Worm (Caenorhabditis elegans) whole organism, L4 larva: ENCODE data around the gene ZK892.6.

Experiments used
- F26F4.8 ChIP-seq: fragments of 200-800 bp; sonication (Bioruptor generic); conservative IDR thresholded peaks from 2 replicates; pipeline ENCODE4 v1.3.6; 2022; ENCODE audit warnings: missing genetic modification characterization, missing compliant biosample characterization
- F37D6.2 ChIP-seq: sonication (generic microtip); optimal IDR thresholded peaks from 2 replicates; lab custom pipeline; 2016; ENCODE audit warnings: mild to moderate bottlenecking, missing genetic modification characterization, missing compliant biosample characterization
- F44E2.7 ChIP-seq: fragments of 200-800 bp; sonication (Bioruptor generic); IDR thresholded peaks from 2 replicates; pipeline ENCODE4 v2.1.2; 2022; ENCODE audit warnings: missing genetic modification characterization, missing compliant biosample characterization
- R02D3.7 ChIP-seq: fragments of 150-350 bp; sonication (generic microtip); optimal IDR thresholded peaks from 3 replicates; lab custom pipeline; 2014; ENCODE audit warnings: missing biosample characterization, missing genetic modification characterization
- T20F7.1 ChIP-seq: fragments of 200-800 bp; sonication (Bioruptor generic); optimal IDR thresholded peaks from 2 replicates; lab custom pipeline; 2018; ENCODE audit warnings: mild to moderate bottlenecking, missing genetic modification characterization, missing compliant biosample characterization
- T26A8.4 ChIP-seq: fragments of 200-800 bp; sonication (Bioruptor generic); IDR thresholded peaks from 2 replicates; pipeline ENCODE4 v1.3.6; 2022; ENCODE audit warnings: missing genetic modification characterization, missing compliant biosample characterization
- Y48G9A.11 ChIP-seq: fragments of 200-800 bp; sonication (Bioruptor generic); IDR thresholded peaks from 2 replicates; pipeline ENCODE4 v1.3.6; 2022; ENCODE audit warnings: missing genetic modification reagents, missing genetic modification characterization, missing compliant biosample characterization
- Y5F2A.4 ChIP-seq: fragments of 200-800 bp; sonication (Bioruptor generic); optimal IDR thresholded peaks from 2 replicates; lab custom pipeline; 2018; ENCODE audit warnings: mild to moderate bottlenecking, missing genetic modification characterization, missing compliant biosample characterization
- ZK337.2 ChIP-seq: fragments of 200-800 bp; sonication (Bioruptor generic); IDR thresholded peaks from 2 replicates; pipeline ENCODE4 v1.3.6; 2022; ENCODE audit warnings: missing genetic modification reagents, missing genetic modification characterization, missing compliant biosample characterization
- aha-1 ChIP-seq: fragments of 150-350 bp; peaks from one replicate; lab custom pipeline; 2014; ENCODE audit warnings: missing biosample characterization, missing genetic modification characterization
- aly-2 ChIP-seq: sonication (generic microtip); optimal IDR thresholded peaks from 2 replicates; lab custom pipeline; 2018; ENCODE audit warnings: missing biosample characterization, missing genetic modification characterization
- ama-1 ChIP-seq: fragments of 150-350 bp; optimal IDR thresholded peaks from 2 replicates; lab custom pipeline; 2014; ENCODE audit warnings: inconsistent platforms, mixed read lengths
- ceh-62 ChIP-seq: sonication (generic microtip); optimal IDR thresholded peaks from 2 replicates; lab custom pipeline; 2017; ENCODE audit warnings: missing biosample characterization, missing genetic modification characterization
- ceh-82 ChIP-seq: sonication (generic microtip); optimal IDR thresholded peaks from 2 replicates; lab custom pipeline; 2017; ENCODE audit warnings: missing biosample characterization, missing genetic modification characterization
- ces-1 ChIP-seq: fragments of 150-350 bp; sonication (generic microtip); optimal IDR thresholded peaks from 4 replicates; lab custom pipeline; 2014; ENCODE audit warnings: missing biosample characterization, missing genetic modification reagents, missing genetic modification characterization
- daf-12 ChIP-seq: fragments of 150-350 bp; optimal IDR thresholded peaks from 2 replicates; lab custom pipeline; 2014; ENCODE audit warnings: missing biosample characterization, missing genetic modification reagents, missing genetic modification characterization
- daf-19 ChIP-seq: fragments of 200-800 bp; sonication (Bioruptor generic); conservative IDR thresholded peaks from 2 replicates; pipeline ENCODE4 v1.3.6; 2022; ENCODE audit warnings: missing genetic modification characterization, missing compliant biosample characterization
- dmd-6 ChIP-seq: fragments of 200-800 bp; sonication (Bioruptor generic); IDR thresholded peaks from 2 replicates; pipeline ENCODE4 v1.3.6; 2022; ENCODE audit warnings: missing genetic modification reagents, missing genetic modification characterization, missing compliant biosample characterization
- dmd-8 ChIP-seq: fragments of 200-800 bp; sonication (Bioruptor generic); IDR thresholded peaks from 2 replicates; pipeline ENCODE4 v1.3.6; 2022; ENCODE audit warnings: missing genetic modification characterization, missing compliant biosample characterization
- egl-27 ChIP-seq: sonication (generic microtip); optimal IDR thresholded peaks from 3 replicates; lab custom pipeline; 2017; ENCODE audit warnings: missing biosample characterization, missing genetic modification reagents, missing genetic modification characterization
- egl-43 ChIP-seq: fragments of 200-800 bp; sonication (Bioruptor generic); IDR thresholded peaks from 2 replicates; pipeline ENCODE4 v1.3.6; 2022; ENCODE audit warnings: missing genetic modification reagents, missing genetic modification characterization, missing compliant biosample characterization
- fkh-10 ChIP-seq: fragments of 150-350 bp; optimal IDR thresholded peaks from 2 replicates; lab custom pipeline; 2014; ENCODE audit warnings: missing biosample characterization, missing genetic modification reagents, missing genetic modification characterization
- fos-1 ChIP-seq: fragments of 150-350 bp; optimal IDR thresholded peaks from 2 replicates; lab custom pipeline; 2014; ENCODE audit warnings: missing biosample characterization, missing genetic modification characterization
- hif-1 ChIP-seq, 2 experiments: sonication (generic microtip); optimal IDR thresholded peaks; 2 replicates each; lab custom pipeline; 2016 to 2017; ENCODE audit warnings: missing compliant biosample characterization in 2 of 2, missing genetic modification characterization in 2 of 2, missing genetic modification reagents in 2 of 2, missing genotype in 2 of 2, mild to moderate bottlenecking in 1 of 2
- hlh-11 ChIP-seq: fragments of 200-800 bp; sonication (Bioruptor generic); optimal IDR thresholded peaks from 2 replicates; lab custom pipeline; 2018; ENCODE audit warnings: mild to moderate bottlenecking, missing genetic modification characterization, missing compliant biosample characterization
- lin-1 ChIP-seq: fragments of 200-800 bp; sonication (Bioruptor generic); IDR thresholded peaks from 2 replicates; pipeline ENCODE4 v1.3.6; 2022; ENCODE audit warnings: missing genetic modification reagents, missing genetic modification characterization, missing compliant biosample characterization
- lin-29 ChIP-seq: fragments of 200-800 bp; sonication (Bioruptor generic); IDR thresholded peaks from 2 replicates; pipeline ENCODE4 v1.3.6; 2022; ENCODE audit warnings: missing genetic modification reagents, missing genetic modification characterization, missing compliant biosample characterization
- lir-3 ChIP-seq: sonication (generic microtip); optimal IDR thresholded peaks from 2 replicates; lab custom pipeline; 2016; ENCODE audit warnings: mild to moderate bottlenecking, missing genetic modification characterization, missing compliant biosample characterization
- lsy-2 ChIP-seq, 2 experiments: fragments of 150-350 bp in 1 of 2; sonication (generic microtip) in 1 of 2; optimal IDR thresholded peaks; 2 replicates each; lab custom pipeline; 2014 to 2017; ENCODE audit warnings: missing biosample characterization in 2 of 2, missing genetic modification characterization in 2 of 2
- mdl-1 ChIP-seq, 2 experiments: fragments of 150-350 bp in 1 of 2; sonication (generic microtip) in 1 of 2; optimal IDR thresholded peaks; 2 replicates each; lab custom pipeline; 2014 to 2017; ENCODE audit warnings: missing biosample characterization in 2 of 2, missing genetic modification characterization in 2 of 2
- mep-1 ChIP-seq: fragments of 150-350 bp; sonication (generic microtip); optimal IDR thresholded peaks from 3 replicates; lab custom pipeline; 2014; ENCODE audit warnings: missing biosample characterization, missing genetic modification characterization
- mes-2 ChIP-seq: sonication (generic microtip); optimal IDR thresholded peaks from 2 replicates; lab custom pipeline; 2016; ENCODE audit warnings: missing genotype, mild to moderate bottlenecking, missing genetic modification characterization, missing compliant biosample characterization; ENCODE audit not compliant: poor library complexity, severe bottlenecking
- mxl-3 ChIP-seq: fragments of 200-800 bp; sonication (Bioruptor generic); optimal IDR thresholded peaks from 2 replicates; lab custom pipeline; 2018; ENCODE audit warnings: mild to moderate bottlenecking, missing genetic modification characterization, missing compliant biosample characterization
- nhr-102 ChIP-seq: sonication (generic microtip); optimal IDR thresholded peaks from 2 replicates; lab custom pipeline; 2016; ENCODE audit warnings: mild to moderate bottlenecking, missing genetic modification characterization, moderate library complexity, missing compliant biosample characterization
- nhr-11 ChIP-seq: fragments of 150-350 bp; optimal IDR thresholded peaks from 2 replicates; lab custom pipeline; 2014; ENCODE audit warnings: missing biosample characterization, missing genetic modification characterization
- nhr-237 ChIP-seq: sonication (generic microtip); optimal IDR thresholded peaks from 2 replicates; lab custom pipeline; 2017; ENCODE audit warnings: missing biosample characterization, missing genetic modification characterization
- nhr-28 ChIP-seq: fragments of 150-350 bp; optimal IDR thresholded peaks from 2 replicates; lab custom pipeline; 2014; ENCODE audit warnings: missing biosample characterization, missing genetic modification characterization
- nhr-41 ChIP-seq: fragments of 200-800 bp; sonication (Bioruptor generic); IDR thresholded peaks from 2 replicates; pipeline ENCODE4 v1.3.6; 2022; ENCODE audit warnings: missing genetic modification reagents, missing genetic modification characterization, missing compliant biosample characterization
- nhr-42 ChIP-seq: fragments of 200-800 bp; sonication (Bioruptor generic); IDR thresholded peaks from 2 replicates; pipeline ENCODE4 v1.3.6; 2022; ENCODE audit warnings: missing genetic modification characterization, missing compliant biosample characterization
- nhr-48 ChIP-seq: sonication (generic microtip); optimal IDR thresholded peaks from 2 replicates; lab custom pipeline; 2016; ENCODE audit warnings: mild to moderate bottlenecking, missing genetic modification characterization, missing compliant biosample characterization
- nhr-6 ChIP-seq: fragments of 150-350 bp; optimal IDR thresholded peaks from 2 replicates; lab custom pipeline; 2014; ENCODE audit warnings: missing biosample characterization, missing genetic modification characterization
- php-3 ChIP-seq: fragments of 200-800 bp; sonication (Bioruptor generic); IDR thresholded peaks from 2 replicates; pipeline ENCODE4 v1.3.6; 2022; ENCODE audit warnings: missing genetic modification reagents, missing genetic modification characterization, missing compliant biosample characterization
- rbr-2 ChIP-seq: sonication (generic microtip); optimal IDR thresholded peaks from 2 replicates; lab custom pipeline; 2016; ENCODE audit warnings: missing genotype, missing genetic modification characterization, missing compliant biosample characterization
- skn-1 ChIP-seq: fragments of 150-350 bp; optimal IDR thresholded peaks from 2 replicates; lab custom pipeline; 2014; ENCODE audit warnings: missing biosample characterization, missing genetic modification characterization
- snpc-1.2 ChIP-seq: fragments of 200-800 bp; sonication (Bioruptor generic); IDR thresholded peaks from 2 replicates; pipeline ENCODE4 v1.3.6; 2022; ENCODE audit warnings: missing genetic modification reagents, missing genetic modification characterization, missing compliant biosample characterization
- snpc-4 ChIP-seq: fragments of 150-350 bp; optimal IDR thresholded peaks from 2 replicates; lab custom pipeline; 2014; ENCODE audit warnings: missing biosample characterization, missing genetic modification characterization
- spr-3 ChIP-seq: fragments of 200-800 bp; sonication (Bioruptor generic); optimal IDR thresholded peaks from 2 replicates; lab custom pipeline; 2018; ENCODE audit warnings: mild to moderate bottlenecking, missing genetic modification characterization, missing compliant biosample characterization
- tag-97 ChIP-seq: fragments of 200-800 bp; sonication (Bioruptor generic); IDR thresholded peaks from 2 replicates; pipeline ENCODE4 v1.3.6; 2022; ENCODE audit warnings: missing genetic modification characterization, missing compliant biosample characterization
- unc-62 ChIP-seq, 3 experiments: fragments of 150-350 bp in 1 of 3; sonication (generic microtip); optimal IDR thresholded peaks in 2 of 3; peaks in 1 of 3; 1 replicate in 1 of 3; 2 replicates in 2 of 3; lab custom pipeline; 2014 to 2017; ENCODE audit warnings: missing biosample characterization in 3 of 3, missing genetic modification characterization in 3 of 3, missing genetic modification reagents in 3 of 3, missing genotype in 1 of 3
- vab-7 ChIP-seq: fragments of 200-800 bp; sonication (Bioruptor generic); IDR thresholded peaks from 2 replicates; pipeline ENCODE4 v1.3.6; 2022; ENCODE audit warnings: missing genetic modification reagents, missing genetic modification characterization, missing compliant biosample characterization
- zfp-2 ChIP-seq: sonication (generic microtip); optimal IDR thresholded peaks from 2 replicates; lab custom pipeline; 2016; ENCODE audit warnings: mild to moderate bottlenecking, missing genetic modification characterization, missing compliant biosample characterization
- zfp-3 ChIP-seq: fragments of 200-800 bp; sonication (Bioruptor generic); conservative IDR thresholded peaks from 2 replicates; pipeline ENCODE4 v1.3.6; 2022; ENCODE audit warnings: missing genetic modification reagents, missing genetic modification characterization, missing compliant biosample characterization
- zip-11 ChIP-seq: fragments of 200-800 bp; sonication (Bioruptor generic); IDR thresholded peaks from 2 replicates; pipeline ENCODE4 v1.3.6; 2022; ENCODE audit warnings: missing genetic modification characterization, missing compliant biosample characterization

ZK892.6 gene

DNA sequence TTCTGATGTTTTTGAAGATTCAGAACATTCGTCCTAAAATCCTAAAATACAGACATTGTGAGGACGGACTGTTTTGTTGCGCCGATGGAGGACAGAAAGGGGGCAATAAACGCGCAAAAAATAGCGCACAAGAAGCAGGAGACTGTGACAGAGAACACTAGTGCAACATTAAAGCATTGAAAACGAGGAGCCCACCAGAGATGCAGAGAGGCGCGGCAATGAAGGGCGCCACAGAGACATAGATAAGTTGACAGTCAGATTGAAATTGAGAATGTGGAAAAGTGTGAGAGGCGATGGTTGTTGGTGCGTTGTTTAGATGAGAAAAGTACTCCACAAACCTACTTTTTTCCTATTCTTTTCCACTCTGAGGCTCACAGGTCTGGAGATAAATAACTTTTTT is 5.0 kb downstream of the ZK892.6 start, which contains the start of gene aakg-5 (continued):
- no peak for TF ChIP-seq lin-29 (GFP tag; lab: Robert Waterston, UW)
- peak in 1 of 2 experiments; percentile 93 for TF ChIP-seq unc-62 (GFP tag; optimal IDR thresholded peaks at IDR 0.05 in 1 of 2; lab: Kevin White, UChicago)
- TF ChIP-seq unc-62 (tag; optimal IDR thresholded peaks at IDR 0.05; lab: Kevin White, UChicago) = no peak
- TF ChIP-seq tag-97 = no peak
- TF ChIP-seq T26A8.4 (GFP tag; lab: Robert Waterston, UW) = peak; percentile 55
- TF ChIP-seq egl-27 = no peak
- peak; percentile 84 for TF ChIP-seq nhr-48
- TF ChIP-seq hlh-11 (tag; lab: Kevin White, UChicago) = peak; percentile 95
- no peak for TF ChIP-seq aly-2 (tag; lab: Kevin White, UChicago)
- no peak for TF ChIP-seq fos-1
- no peak for TF ChIP-seq snpc-4 (tag; lab: Kevin White, UChicago)
- no peak for TF ChIP-seq vab-7 (GFP tag; lab: Robert Waterston, UW)
- peak; percentile 96 for TF ChIP-seq nhr-11 (tag; lab: Kevin White, UChicago)
- 0 out of 2 replicates have a peak, but pooled peaks have one; percentile 28 for TF ChIP-seq nhr-41 (GFP tag; lab: Robert Waterston, UW)
- no peak for TF ChIP-seq R02D3.7 (tag; lab: Kevin White, UChicago)
- no peak for TF ChIP-seq ceh-82 (tag; lab: Kevin White, UChicago)
- TF ChIP-seq mdl-1 (tag; optimal IDR thresholded peaks at IDR 0.05; lab: Kevin White, UChicago) = peak; percentile 5 to 79
- peak; percentile 86 for TF ChIP-seq nhr-28 (tag; lab: Kevin White, UChicago)
- no peak for TF ChIP-seq daf-12 (tag; lab: Kevin White, UChicago)
- TF ChIP-seq ZK337.2 (GFP tag; lab: Robert Waterston, UW) = no peak
- TF ChIP-seq nhr-102 = no peak
- no peak for TF ChIP-seq ama-1 (lab: Kevin White, UChicago)
- no peak for TF ChIP-seq skn-1 (tag; lab: Kevin White, UChicago)
- no peak for TF ChIP-seq F44E2.7 (GFP tag; lab: Robert Waterston, UW)
- TF ChIP-seq nhr-42 (GFP tag; lab: Robert Waterston, UW) = no peak
- peak; percentile 25 to 82 for TF ChIP-seq lsy-2 (tag; optimal IDR thresholded peaks at IDR 0.05; lab: Kevin White, UChicago)
- TF ChIP-seq zfp-3 = no peak
- TF ChIP-seq spr-3 (GFP tag; lab: Kevin White, UChicago) = no peak
- no peak for TF ChIP-seq F37D6.2 (tag; lab: Kevin White, UChicago)
- TF ChIP-seq Y48G9A.11 (GFP tag; lab: Robert Waterston, UW) = no peak
- TF ChIP-seq mxl-3 = peak; percentile 55
- no peak for TF ChIP-seq daf-19
- TF ChIP-seq hif-1 (tag; optimal IDR thresholded peaks at IDR 0.05; lab: Kevin White, UChicago) = peak in 1 of 2 experiments; percentile 33
- no peak for TF ChIP-seq F26F4.8 (GFP tag; lab: Robert Waterston, UW)
- peak; percentile 70 for TF ChIP-seq rbr-2 (tag; lab: Kevin White, UChicago)
- no peak for TF ChIP-seq zip-11 (GFP tag; lab: Robert Waterston, UW)
- no peak for TF ChIP-seq fkh-10 (GFP tag; lab: Kevin White, UChicago)
- no peak for TF ChIP-seq lir-3 (tag; lab: Kevin White, UChicago)
- TF ChIP-seq aha-1 (tag; lab: Kevin White, UChicago) = peak; percentile 99
- peak; percentile 73 for TF ChIP-seq mep-1 (tag; lab: Kevin White, UChicago)
- peak; percentile 91 for TF ChIP-seq dmd-6 (GFP tag; lab: Robert Waterston, UW)
- no peak for TF ChIP-seq snpc-1.2 (GFP tag; lab: Robert Waterston, UW)
- TF ChIP-seq nhr-6 (tag; lab: Kevin White, UChicago) = peak; percentile 80
- peak; percentile 4 for TF ChIP-seq T20F7.1 (GFP tag; lab: Kevin White, UChicago)
- TF ChIP-seq nhr-237 = no peak
- TF ChIP-seq dmd-8 = no peak
- peak; percentile 77 for TF ChIP-seq mes-2
- TF ChIP-seq ces-1 (GFP tag; lab: Kevin White, UChicago) = no peak
- peak; percentile 71 for TF ChIP-seq lin-1 (GFP tag; lab: Robert Waterston, UW)
- no peak for TF ChIP-seq Y5F2A.4 (GFP tag; lab: Kevin White, UChicago)
- TF ChIP-seq zfp-2 (tag; lab: Kevin White, UChicago) = no peak
- peak; percentile 84 for TF ChIP-seq php-3 (GFP tag; lab: Robert Waterston, UW)
- TF ChIP-seq ceh-62 (tag; lab: Kevin White, UChicago) = no peak
- no peak for TF ChIP-seq egl-43 (GFP tag; lab: Robert Waterston, UW)
